Fruit fly (Drosophila melanogaster): Measurements from ENCODE around the gene Unc-76.
A peak's percentile ranks its signal among the peaks of the same experiment; 100 is the strongest.

The Unc-76 gene

dm6 chrX:2142275-2142934, 62.0 kb downstream of the Unc-76 start (continued):
- TF ChIP-seq CG17186 (GFP tag; optimal IDR thresholded peaks at IDR 0.05) (no peak), Hey (tag; optimal IDR thresholded peaks at IDR 0.05) (peak; percentile 56), CG3847 (GFP tag; IDR thresholded peaks at IDR 0.05) (no peak), CG42726 (GFP tag; IDR thresholded peaks at IDR 0.05; ENCODE audit: partially characterized antibody) (no peak), CG7271 (tag; optimal IDR thresholded peaks at IDR 0.05) (no peak), CG14441 (GFP tag; IDR thresholded peaks at IDR 0.05) (no peak)

- TF ChIP-seq zfh2 (GFP tag; optimal IDR thresholded peaks at IDR 0.05) = no peak
- TF ChIP-seq Abd-B (GFP tag; optimal IDR thresholded peaks at IDR 0.05) = no peak
- no peak for TF ChIP-seq CoRest (tag; optimal IDR thresholded peaks at IDR 0.05)
- TF ChIP-seq CG3847 (GFP tag; IDR thresholded peaks at IDR 0.05) = no peak
- TF ChIP-seq Nf-YB (GFP tag; optimal IDR thresholded peaks at IDR 0.05) = peak; percentile 94
- no peak for TF ChIP-seq dysf (GFP tag; IDR thresholded peaks at IDR 0.05)
- no peak for TF ChIP-seq Dp (GFP tag; optimal IDR thresholded peaks at IDR 0.05)
- TF ChIP-seq MTF-1 (GFP tag; optimal IDR thresholded peaks at IDR 0.05; ENCODE audit: borderline replicate concordance) = no peak
- TF ChIP-seq shn (GFP tag; optimal IDR thresholded peaks at IDR 0.05) = no peak
- peak; percentile 94 for TF ChIP-seq Nf-YC (tag; optimal IDR thresholded peaks at IDR 0.05)
- no peak for TF ChIP-seq bowl (GFP tag; IDR thresholded peaks at IDR 0.05)
- no peak for TF ChIP-seq CG4404 (GFP tag; IDR thresholded peaks at IDR 0.05)
- TF ChIP-seq croc (GFP tag; conservative IDR thresholded peaks at IDR 0.05) = no peak
- no peak for TF ChIP-seq Hsf (GFP tag; optimal IDR thresholded peaks at IDR 0.05)
- TF ChIP-seq seq (GFP tag; IDR thresholded peaks at IDR 0.05) = peak; percentile 47; the same call in 1 of the 2 replicates
- no peak for TF ChIP-seq crc (GFP tag; optimal IDR thresholded peaks at IDR 0.05)
These were observed 62.5 kb downstream of the Unc-76 start for dm6 chrX:2142935-2143312.
